Worm (Caenorhabditis elegans) whole organism, young adult: ENCODE results near the gene M28.8.

Source experiments
- F22D6.2 ChIP-seq: sonication (generic microtip); optimal IDR thresholded peaks from 2 replicates; lab custom pipeline; 2016; ENCODE audit warnings: mild to moderate bottlenecking, missing genetic modification characterization, missing compliant biosample characterization
- bed-1 ChIP-seq: fragments of 200-800 bp; sonication (Bioruptor generic); IDR thresholded peaks from 2 replicates; pipeline ENCODE4 v1.3.6; 2022; ENCODE audit warnings: missing genetic modification reagents, missing genetic modification characterization, missing compliant biosample characterization
- ekl-4 ChIP-seq: fragments of 200-800 bp; sonication (Bioruptor generic); IDR thresholded peaks from 2 replicates; pipeline ENCODE4 v1.3.6; 2022; ENCODE audit warnings: missing genetic modification reagents, missing genetic modification characterization, missing compliant biosample characterization
- ets-4 ChIP-seq: fragments of 200-800 bp; sonication (Bioruptor generic); optimal IDR thresholded peaks from 2 replicates; lab custom pipeline; 2018; ENCODE audit warnings: mild to moderate bottlenecking, missing genetic modification characterization, missing compliant biosample characterization
- hlh-26 ChIP-seq: fragments of 200-800 bp; sonication (Bioruptor generic); conservative IDR thresholded peaks from 2 replicates; pipeline ENCODE4 v1.3.6; 2022; ENCODE audit warnings: missing genetic modification reagents, missing genetic modification characterization, missing compliant biosample characterization
- lin-40 ChIP-seq: sonication (generic microtip); optimal IDR thresholded peaks from 2 replicates; lab custom pipeline; 2016; ENCODE audit warnings: missing genetic modification characterization, mild to moderate bottlenecking, missing compliant biosample characterization, missing genotype, missing genetic modification reagents
- nhr-27 ChIP-seq: fragments of 200-800 bp; sonication (Bioruptor generic); optimal IDR thresholded peaks from 2 replicates; lab custom pipeline; 2018; ENCODE audit warnings: mild to moderate bottlenecking, missing genetic modification characterization, moderate library complexity, missing compliant biosample characterization
- pha-4 ChIP-seq: fragments of 150-350 bp; sonication (generic microtip); optimal IDR thresholded peaks from 2 replicates; lab custom pipeline; 2014; ENCODE audit warnings: missing biosample characterization, missing genetic modification reagents, missing genetic modification characterization
- rec-8 ChIP-seq, 2 experiments: sonication (generic microtip); optimal IDR thresholded peaks; 2 replicates each; lab custom pipeline; 2016; ENCODE audit warnings: mild to moderate bottlenecking in 2 of 2, missing genetic modification characterization in 2 of 2, missing genetic modification reagents in 2 of 2, missing genotype in 2 of 2, missing biosample characterization in 1 of 2, missing compliant biosample characterization in 1 of 2, moderate library complexity in 1 of 2
- unc-130 ChIP-seq: sonication (generic microtip); optimal IDR thresholded peaks from 2 replicates; lab custom pipeline; 2016; ENCODE audit warnings: missing genetic modification reagents, missing genetic modification characterization, missing compliant biosample characterization
- zfh-2 ChIP-seq: fragments of 200-800 bp; sonication (Bioruptor generic); conservative IDR thresholded peaks from 2 replicates; pipeline ENCODE4 v1.3.6; 2022; ENCODE audit warnings: missing genetic modification reagents, missing genetic modification characterization, missing compliant biosample characterization

ce11 chrII:10643403-10643802, 15.3 kb downstream of the M28.8 start, which contains the start of gene M28.4:
- TF ChIP-seq F22D6.2 (tag; lab: Kevin White, UChicago) = no peak
- no peak for TF ChIP-seq hlh-26
- no peak for TF ChIP-seq rec-8 (tag; optimal IDR thresholded peaks at IDR 0.05; lab: Kevin White, UChicago)
- no peak for TF ChIP-seq pha-4
- TF ChIP-seq unc-130 (GFP tag; lab: Kevin White, UChicago) = no peak
- TF ChIP-seq ekl-4 = no peak
- TF ChIP-seq lin-40 (tag; lab: Kevin White, UChicago) = no peak
- TF ChIP-seq nhr-27 (tag; lab: Kevin White, UChicago) = no peak
- TF ChIP-seq ets-4 (GFP tag; lab: Kevin White, UChicago) = no peak
- TF ChIP-seq zfh-2 (GFP tag; lab: Robert Waterston, UW) = no peak
- TF ChIP-seq bed-1 = no peak
